Fruit fly (Drosophila melanogaster) whole organism, embryonic: ENCODE data around the gene Gr5a.

Experiments
- Antp ChIP-seq: fragments of 200-800 bp; sonication (Bioruptor generic); optimal IDR thresholded peaks from 3 replicates; lab custom pipeline; 2016; ENCODE audit warnings: missing biosample characterization, missing genetic modification characterization
- Awh ChIP-seq: fragments of 200-800 bp; sonication (Bioruptor generic); IDR thresholded peaks from 2 replicates; pipeline ENCODE4, ENCODE4 v1.3.6; 2022; ENCODE audit warnings: missing biosample characterization, missing genetic modification characterization
- CG10209 ChIP-seq: fragments of 200-800 bp; sonication (Bioruptor generic); optimal IDR thresholded peaks from 3 replicates; lab custom pipeline; 2017; ENCODE audit warnings: missing biosample characterization, mild to moderate bottlenecking, missing genetic modification characterization, missing genetic modification reagents
- CG10366 ChIP-seq: fragments of 200-800 bp; sonication (Bioruptor generic); IDR thresholded peaks from 2 replicates; pipeline ENCODE4 v1.3.6; 2022; ENCODE audit warnings: missing biosample characterization, missing genetic modification characterization
- CG13424 ChIP-seq: fragments of 200-800 bp; sonication (Bioruptor generic); optimal IDR thresholded peaks from 2 replicates; lab custom pipeline; 2019; ENCODE audit warnings: missing biosample characterization, mild to moderate bottlenecking, missing genetic modification characterization, moderate library complexity
- CG13624 ChIP-seq: fragments of 200-800 bp; sonication (Bioruptor generic); optimal IDR thresholded peaks from 2 replicates; lab custom pipeline; 2016; ENCODE audit warnings: missing biosample characterization, missing genetic modification characterization
- CG14710 ChIP-seq: fragments of 200-800 bp; sonication (Bioruptor generic); optimal IDR thresholded peaks from 3 replicates; lab custom pipeline; 2019; ENCODE audit warnings: missing biosample characterization, mild to moderate bottlenecking, missing genetic modification characterization, moderate library complexity
- CG1602 ChIP-seq: fragments of 200-800 bp; sonication (Bioruptor generic); optimal IDR thresholded peaks from 3 replicates; lab custom pipeline; 2016; ENCODE audit warnings: missing biosample characterization, missing genetic modification characterization
- CG1647 ChIP-seq: fragments of 200-800 bp; sonication (Bioruptor generic); optimal IDR thresholded peaks from 3 replicates; lab custom pipeline; 2016; ENCODE audit warnings: missing biosample characterization, missing genetic modification characterization
- CG16815 ChIP-seq: fragments of 200-800 bp; sonication (Bioruptor generic); optimal IDR thresholded peaks from 3 replicates; lab custom pipeline; 2017; ENCODE audit warnings: missing biosample characterization, mild to moderate bottlenecking, missing genetic modification characterization
- CG17328 ChIP-seq: fragments of 200-800 bp; sonication (Bioruptor generic); IDR thresholded peaks from 2 replicates; pipeline ENCODE4 v1.3.6; 2022; ENCODE audit warnings: missing biosample characterization, missing genetic modification characterization
- CG1792 ChIP-seq: fragments of 200-800 bp; sonication (Bioruptor generic); optimal IDR thresholded peaks from 2 replicates; lab custom pipeline; 2016; ENCODE audit warnings: missing biosample characterization, missing genetic modification characterization
- CG2202 ChIP-seq: fragments of 200-800 bp; sonication (Bioruptor generic); optimal IDR thresholded peaks from 2 replicates; lab custom pipeline; 2018; ENCODE audit warnings: missing biosample characterization, mild to moderate bottlenecking, missing genetic modification characterization
- CG32532 ChIP-seq: fragments of 200-800 bp; sonication (Bioruptor generic); IDR thresholded peaks from 2 replicates; pipeline ENCODE4 v1.3.6; 2022; ENCODE audit warnings: missing biosample characterization, missing genetic modification characterization
- CG32772 ChIP-seq: fragments of 200-800 bp; sonication (Bioruptor generic); IDR thresholded peaks from 2 replicates; pipeline ENCODE4 v1.3.6; 2022; ENCODE audit warnings: missing biosample characterization, missing genetic modification characterization
- CG34422 ChIP-seq: fragments of 200-800 bp; sonication (Bioruptor generic); IDR thresholded peaks from 3 replicates; pipeline ENCODE4 v1.3.6; 2022; ENCODE audit warnings: missing biosample characterization, missing genetic modification characterization
- CG3847 ChIP-seq: fragments of 200-800 bp; sonication (Bioruptor generic); IDR thresholded peaks from 2 replicates; pipeline ENCODE4 v1.3.6; 2022; ENCODE audit warnings: missing biosample characterization, missing genetic modification characterization
- CG4424 ChIP-seq: fragments of 200-800 bp; sonication (Bioruptor generic); optimal IDR thresholded peaks from 3 replicates; lab custom pipeline; 2016; ENCODE audit warnings: missing biosample characterization, missing genetic modification characterization
- CG6683 ChIP-seq: fragments of 200-800 bp; sonication (Bioruptor generic); optimal IDR thresholded peaks from 2 replicates; lab custom pipeline; 2017; ENCODE audit warnings: missing biosample characterization, mild to moderate bottlenecking, missing genetic modification characterization, missing genetic modification reagents
- CG7372 ChIP-seq: fragments of 200-800 bp; sonication (Bioruptor generic); IDR thresholded peaks from 2 replicates; pipeline ENCODE4 v1.3.6; 2022; ENCODE audit warnings: missing biosample characterization, missing genetic modification characterization
- CG7786 ChIP-seq: fragments of 200-800 bp; sonication (Bioruptor generic); optimal IDR thresholded peaks from 2 replicates; lab custom pipeline; 2016; ENCODE audit warnings: missing biosample characterization, missing genetic modification characterization
- CG8924 ChIP-seq: fragments of 200-800 bp; optimal IDR thresholded peaks from 3 replicates; lab custom pipeline; 2019; ENCODE audit warnings: missing biosample characterization, mild to moderate bottlenecking, missing genetic modification characterization, moderate library complexity
- CG8944 ChIP-seq: fragments of 200-800 bp; sonication (Bioruptor generic); optimal IDR thresholded peaks from 3 replicates; lab custom pipeline; 2016; ENCODE audit warnings: missing biosample characterization, missing genetic modification characterization
- CG9609 ChIP-seq: fragments of 200-800 bp; sonication (Bioruptor generic); optimal IDR thresholded peaks from 3 replicates; lab custom pipeline; 2016; ENCODE audit warnings: missing biosample characterization, missing genetic modification characterization
- CTCF ChIP-seq: fragments of 200-800 bp; sonication (Bioruptor generic); optimal IDR thresholded peaks from 2 replicates; lab custom pipeline; 2017; ENCODE audit warnings: missing biosample characterization, mild to moderate bottlenecking, missing genetic modification characterization, moderate library complexity
- D19A ChIP-seq: fragments of 200-800 bp; optimal IDR thresholded peaks from 3 replicates; lab custom pipeline; 2019; ENCODE audit warnings: missing biosample characterization, mild to moderate bottlenecking, missing genetic modification characterization, moderate library complexity
- Doc2 ChIP-seq: fragments of 200-800 bp; sonication (Bioruptor generic); IDR thresholded peaks from 2 replicates; pipeline ENCODE4 v1.3.6; 2022; ENCODE audit warnings: missing biosample characterization, missing genetic modification characterization
- HLH3B ChIP-seq: fragments of 200-800 bp; sonication (Bioruptor generic); IDR thresholded peaks from 2 replicates; pipeline ENCODE4 v1.3.6; 2022; ENCODE audit warnings: missing biosample characterization, missing genetic modification characterization
- Hmx ChIP-seq: fragments of 200-800 bp; sonication (Bioruptor generic); optimal IDR thresholded peaks from 2 replicates; lab custom pipeline; 2016; ENCODE audit warnings: missing biosample characterization, missing genetic modification characterization
- Jarid2 ChIP-seq: fragments of 200-800 bp; sonication (Bioruptor generic); optimal IDR thresholded peaks from 3 replicates; lab custom pipeline; 2017; ENCODE audit warnings: mild to moderate bottlenecking, missing biosample characterization, missing genetic modification reagents, missing genetic modification characterization
- Lhr ChIP-seq: fragments of 200-800 bp; sonication (Bioruptor generic); optimal IDR thresholded peaks from 3 replicates; lab custom pipeline; 2017; ENCODE audit warnings: mild to moderate bottlenecking, missing biosample characterization, missing genetic modification reagents, missing genetic modification characterization
- Nf-YB ChIP-seq: fragments of 200-800 bp; sonication (Bioruptor generic); optimal IDR thresholded peaks from 3 replicates; lab custom pipeline; 2019; ENCODE audit warnings: missing biosample characterization, mild to moderate bottlenecking, missing genetic modification characterization, moderate library complexity
- Pdp1 ChIP-seq, 2 experiments: fragments of 200-800 bp; sonication (Bioruptor generic); optimal IDR thresholded peaks; 3 replicates each; lab custom pipeline; 2016; ENCODE audit warnings: missing biosample characterization in 2 of 2, missing genetic modification characterization in 2 of 2, mild to moderate bottlenecking in 1 of 2, moderate library complexity in 1 of 2
- Trl ChIP-seq, 3 experiments: fragments of >200 bp in 2 of 3; fragments of 200-800 bp in 1 of 3; sonication (Bioruptor generic) in 1 of 3; optimal IDR thresholded peaks; 2 replicates in 1 of 3; 3 replicates in 2 of 3; lab custom pipeline; 2016 to 2017; ENCODE audit warnings: missing biosample characterization in 1 of 3, missing genetic modification characterization in 1 of 3
- al ChIP-seq: fragments of 200-800 bp; sonication (Bioruptor generic); IDR thresholded peaks from 2 replicates; pipeline ENCODE4 v1.3.6; 2022; ENCODE audit warnings: missing biosample characterization, missing genetic modification characterization
- caup ChIP-seq: fragments of 200-800 bp; sonication (Bioruptor generic); optimal IDR thresholded peaks from 3 replicates; lab custom pipeline; 2017; ENCODE audit warnings: missing biosample characterization, mild to moderate bottlenecking, missing genetic modification characterization, moderate library complexity; ENCODE audit not compliant: severe bottlenecking
- chif ChIP-seq, 2 experiments: fragments of 200-800 bp; sonication (Bioruptor generic); optimal IDR thresholded peaks; 3 replicates each; lab custom pipeline; 2016; ENCODE audit warnings: missing biosample characterization in 2 of 2, missing genetic modification characterization in 2 of 2
- chm ChIP-seq: fragments of 200-800 bp; sonication (Bioruptor generic); IDR thresholded peaks from 2 replicates; pipeline ENCODE4 v1.3.6; 2022; ENCODE audit warnings: missing biosample characterization, missing genetic modification characterization
- ci ChIP-seq: fragments of 200-800 bp; sonication (Bioruptor generic); IDR thresholded peaks from 3 replicates; pipeline ENCODE4 v1.3.6; 2022; ENCODE audit warnings: missing biosample characterization, missing genetic modification characterization
- croc ChIP-seq: fragments of 200-800 bp; sonication (Bioruptor generic); conservative IDR thresholded peaks from 3 replicates; pipeline ENCODE4 v1.3.6; 2022; ENCODE audit warnings: missing biosample characterization, missing genetic modification characterization
- ind ChIP-seq: fragments of 200-800 bp; sonication (Bioruptor generic); optimal IDR thresholded peaks from 3 replicates; lab custom pipeline; 2016; ENCODE audit warnings: missing biosample characterization, missing genetic modification characterization
- kay ChIP-seq: fragments of 200-800 bp; sonication (Bioruptor generic); optimal IDR thresholded peaks from 2 replicates; lab custom pipeline; 2016; ENCODE audit warnings: missing biosample characterization, missing genetic modification characterization
- lbe ChIP-seq: fragments of 200-800 bp; sonication (Bioruptor generic); optimal IDR thresholded peaks from 2 replicates; lab custom pipeline; 2016; ENCODE audit warnings: missing biosample characterization, mild to moderate bottlenecking, missing genetic modification characterization
- mam ChIP-seq: fragments of 200-800 bp; sonication (Bioruptor generic); optimal IDR thresholded peaks from 3 replicates; lab custom pipeline; 2016; ENCODE audit warnings: missing biosample characterization, missing genetic modification characterization
- nau ChIP-seq: fragments of 200-800 bp; sonication (Bioruptor generic); optimal IDR thresholded peaks from 3 replicates; lab custom pipeline; 2017; ENCODE audit warnings: missing biosample characterization, mild to moderate bottlenecking, missing genetic modification characterization, missing genetic modification reagents
- nmo ChIP-seq: fragments of 200-800 bp; sonication (Bioruptor generic); optimal IDR thresholded peaks from 2 replicates; lab custom pipeline; 2018; ENCODE audit warnings: missing biosample characterization, mild to moderate bottlenecking, missing genetic modification characterization, moderate library complexity
- pnt ChIP-seq: fragments of 200-800 bp; sonication (Bioruptor generic); optimal IDR thresholded peaks from 3 replicates; lab custom pipeline; 2016; ENCODE audit warnings: missing biosample characterization, missing genetic modification characterization
- pros ChIP-seq: fragments of 200-800 bp; sonication (Bioruptor generic); optimal IDR thresholded peaks from 3 replicates; lab custom pipeline; 2019; ENCODE audit warnings: missing biosample characterization, mild to moderate bottlenecking, missing genetic modification characterization, moderate library complexity
- toy ChIP-seq: fragments of 200-800 bp; sonication (Bioruptor generic); IDR thresholded peaks from 2 replicates; pipeline ENCODE4 v1.3.6; 2022; ENCODE audit warnings: missing biosample characterization, missing genetic modification characterization

Gr5a gene

dm6 chrX:5679079-5679932 lies 1.1 kb upstream of the Gr5a start (continued):
- TF ChIP-seq CG8944 (GFP tag; lab: Kevin White, UChicago) (peak; percentile 9), HLH3B (GFP tag; lab: Robert Waterston, UW) (peak; percentile 38; the same call in 1 of the 2 replicates), chif (GFP tag; optimal IDR thresholded peaks at IDR 0.05; lab: Kevin White, UChicago) (peak; percentile 6 to 72), nmo (GFP tag; lab: Kevin White, UChicago) (peak; percentile 62), Jarid2 (GFP tag; lab: Kevin White, UChicago) (peak; percentile 6), chm (GFP tag; lab: Robert Waterston, UW) (peak; percentile 24; the same call in 1 of the 2 replicates), Lhr (peak; percentile 26), CG1647 (GFP tag; lab: Kevin White, UChicago) (no peak), nau (no peak), Antp (peak; percentile 51), CG4424 (GFP tag; lab: Kevin White, UChicago) (peak; percentile 63), CG1792 (no peak), CG32772 (peak; percentile 40; the same call in 1 of the 2 replicates), CG10209 (GFP tag; lab: Kevin White, UChicago) (peak; percentile 7), CG34422 (GFP tag; lab: Robert Waterston, UW) (0 out of 3 replicates have a peak, but pooled peaks have one; percentile 30), ci (peak; percentile 61; the same call in 2 of the 3 replicates), CG10366 (no peak), CG2202 (peak; percentile 41), Nf-YB (GFP tag; lab: Kevin White, UChicago) (peak; percentile 10), CG9609 (peak; percentile 41), Pdp1 (GFP tag; optimal IDR thresholded peaks at IDR 0.05; lab: Kevin White, UChicago) (peak in 1 of 2 experiments; percentile 6), ind (GFP tag; lab: Kevin White, UChicago) (peak; percentile 22), CG3847 (GFP tag; lab: Robert Waterston, UW) (no peak), CG7372 (0 out of 2 replicates have a peak, but pooled peaks have one; percentile 18), kay (GFP tag; lab: Kevin White, UChicago) (peak; percentile 39), CG13424 (tag; lab: Kevin White, UChicago) (peak; percentile 38), mam (peak; percentile 26), caup (GFP tag; lab: Kevin White, UChicago) (no peak), CTCF (GFP tag; lab: Kevin White, UChicago) (peak; percentile 3), D19A (peak; percentile 43), lbe (GFP tag; lab: Kevin White, UChicago) (peak; percentile 32), CG1602 (peak; percentile 17), CG8924 (peak; percentile 52), CG32532 (GFP tag; lab: Robert Waterston, UW) (no peak), CG14710 (tag; lab: Kevin White, UChicago) (peak; percentile 70), al (GFP tag; lab: Robert Waterston, UW) (no peak), CG6683 (no peak), Awh (peak; percentile 57; the same call in 1 of the 2 replicates), Hmx (GFP tag; lab: Kevin White, UChicago) (no peak), CG17328 (GFP tag; lab: Robert Waterston, UW) (peak; percentile 49; the same call in 1 of the 2 replicates), pnt (peak; percentile 50), croc (GFP tag; lab: Robert Waterston, UW) (peak; percentile 41; the same call in 1 of the 3 replicates), pros (GFP tag; lab: Kevin White, UChicago) (no peak), CG13624 (no peak), toy (GFP tag; lab: Robert Waterston, UW) (no peak), Doc2 (GFP tag; lab: Robert Waterston, UW) (no peak), CG7786 (peak; percentile 4), Trl (optimal IDR thresholded peaks at IDR 0.05; lab: Kevin White, UChicago) (no peak), Trl (GFP tag; optimal IDR thresholded peaks at IDR 0.05; lab: Kevin White, UChicago) (peak; percentile 29), CG16815 (GFP tag; lab: Kevin White, UChicago) (peak; percentile 35)
